In the genomic region with DNA sequence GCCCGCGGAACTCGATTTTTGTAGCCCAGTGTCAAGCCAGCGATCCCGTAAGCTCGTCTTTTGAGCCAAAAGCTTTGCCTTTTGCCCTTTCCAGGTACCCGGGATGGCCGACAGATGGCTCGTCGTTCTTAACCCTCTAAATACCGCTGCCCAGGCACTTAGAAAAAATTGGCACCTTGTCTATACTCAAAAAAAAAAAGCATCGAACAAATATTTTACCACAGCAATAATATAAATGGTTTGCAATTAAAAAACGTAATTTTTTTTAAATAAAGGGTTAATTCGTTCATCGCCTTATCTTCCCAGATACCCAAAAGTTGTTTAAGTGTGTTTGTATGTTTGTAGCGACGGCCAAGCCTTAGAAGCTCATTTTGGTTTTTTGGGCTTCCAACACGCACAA, we compare ENCODE assay signal across 1 fruit fly cellular context.
A peak's percentile ranks its signal among the peaks of the same experiment; 100 is the strongest.
TF ChIP-seq lines count a peak whose summit lies in the region.

No protein-coding gene starts in this region.

TF ChIP-seq in whole organism, embryonic, 481 proteins besides CTCF, POLR2A, EP300 and RAD21 (continued from another document and continues in another):
- TF ChIP-seq dati (GFP tag; IDR thresholded peaks at IDR 0.05; lab: Robert Waterston, UW): no peak
- peak; percentile 1 for TF ChIP-seq kay (GFP tag; optimal IDR thresholded peaks at IDR 0.05; lab: Kevin White, UChicago)
- TF ChIP-seq Adf1 (GFP tag; IDR thresholded peaks at IDR 0.05; lab: Robert Waterston, UW): 0 out of 2 replicates have a peak, but pooled peaks have one; percentile 6
- TF ChIP-seq CG13123 (GFP tag; optimal IDR thresholded peaks at IDR 0.05; lab: Kevin White, UChicago): no peak
- peak; percentile 45 for TF ChIP-seq ind (GFP tag; optimal IDR thresholded peaks at IDR 0.05; lab: Kevin White, UChicago)
- TF ChIP-seq CG2199 (GFP tag; IDR thresholded peaks at IDR 0.05; lab: Robert Waterston, UW): no peak
- TF ChIP-seq Meics (GFP tag; optimal IDR thresholded peaks at IDR 0.05; lab: Kevin White, UChicago): peak; percentile 49
- TF ChIP-seq mam (GFP tag; optimal IDR thresholded peaks at IDR 0.05; lab: Kevin White, UChicago): peak; percentile 50
- TF ChIP-seq CG15269 (tag; optimal IDR thresholded peaks at IDR 0.05; lab: Kevin White, UChicago): peak; percentile 53
- TF ChIP-seq CG14050 (GFP tag; IDR thresholded peaks at IDR 0.05; lab: Robert Waterston, UW): peak; percentile 30; the same call in 1 of the 3 replicates
- TF ChIP-seq CG7928 (GFP tag; optimal IDR thresholded peaks at IDR 0.05; lab: Kevin White, UChicago): no peak
- TF ChIP-seq sim (GFP tag; IDR thresholded peaks at IDR 0.05; lab: Robert Waterston, UW): no peak
- peak; percentile 7 for TF ChIP-seq crc (GFP tag; optimal IDR thresholded peaks at IDR 0.05; lab: Kevin White, UChicago)
- TF ChIP-seq ci (GFP tag; IDR thresholded peaks at IDR 0.05; lab: Robert Waterston, UW): 0 out of 3 replicates have a peak, but pooled peaks have one; percentile 30
- TF ChIP-seq exex (tag; optimal IDR thresholded peaks at IDR 0.05; lab: Kevin White, UChicago): no peak
- TF ChIP-seq CG30403 (GFP tag; optimal IDR thresholded peaks at IDR 0.05; lab: Kevin White, UChicago): peak; percentile 56
- no peak for TF ChIP-seq CG8944 (GFP tag; optimal IDR thresholded peaks at IDR 0.05; lab: Kevin White, UChicago)
- peak in 1 of 2 experiments; percentile 51 for TF ChIP-seq Hr51 (GFP tag; optimal IDR thresholded peaks at IDR 0.05; lab: Kevin White, UChicago)
- TF ChIP-seq fd3F (GFP tag; optimal IDR thresholded peaks at IDR 0.05; lab: Kevin White, UChicago): peak; percentile 28
- peak; percentile 35 for TF ChIP-seq Oli (tag; optimal IDR thresholded peaks at IDR 0.05; lab: Kevin White, UChicago)
- 0 out of 2 replicates have a peak, but pooled peaks have one; percentile 19 for TF ChIP-seq CG1024 (GFP tag; IDR thresholded peaks at IDR 0.05; lab: Robert Waterston, UW)
- no peak for TF ChIP-seq CG14965 (GFP tag; optimal IDR thresholded peaks at IDR 0.05; lab: Kevin White, UChicago; ENCODE audit: borderline replicate concordance)
- peak; percentile 62 for TF ChIP-seq tgo (GFP tag; IDR thresholded peaks at IDR 0.05; lab: Robert Waterston, UW)
- TF ChIP-seq lmd (GFP tag; IDR thresholded peaks at IDR 0.05; lab: Robert Waterston, UW): peak; percentile 59
- no peak for TF ChIP-seq disco-r (GFP tag; optimal IDR thresholded peaks at IDR 0.05; lab: Kevin White, UChicago)
- TF ChIP-seq Kr (GFP tag; optimal IDR thresholded peaks at IDR 0.05; lab: Kevin White, UChicago): no peak
- peak; percentile 33 for TF ChIP-seq phol (tag; optimal IDR thresholded peaks at IDR 0.05; lab: Kevin White, UChicago)
- TF ChIP-seq lilli (GFP tag; optimal IDR thresholded peaks at IDR 0.05; lab: Kevin White, UChicago): peak; percentile 66
- TF ChIP-seq Dip3 (GFP tag; optimal IDR thresholded peaks at IDR 0.05; lab: Kevin White, UChicago): peak; percentile 55
- TF ChIP-seq CG18619 (GFP tag; optimal IDR thresholded peaks at IDR 0.05; lab: Kevin White, UChicago): peak; percentile 18
- peak; percentile 34 for TF ChIP-seq CG13624 (GFP tag; optimal IDR thresholded peaks at IDR 0.05; lab: Kevin White, UChicago)
- TF ChIP-seq CG11504 (tag; optimal IDR thresholded peaks at IDR 0.05; lab: Kevin White, UChicago): peak; percentile 50
- TF ChIP-seq pho (GFP tag; optimal IDR thresholded peaks at IDR 0.05; lab: Kevin White, UChicago): peak; percentile 15
- TF ChIP-seq CG30431 (GFP tag; optimal IDR thresholded peaks at IDR 0.05; lab: Kevin White, UChicago): peak; percentile 4
- no peak for TF ChIP-seq pros (GFP tag; optimal IDR thresholded peaks at IDR 0.05; lab: Kevin White, UChicago)
- TF ChIP-seq CG32772 (GFP tag; IDR thresholded peaks at IDR 0.05; lab: Robert Waterston, UW): no peak
- TF ChIP-seq E2f2 (GFP tag; IDR thresholded peaks at IDR 0.05; lab: Robert Waterston, UW): 0 out of 2 replicates have a peak, but pooled peaks have one; percentile 9
- TF ChIP-seq Dad (GFP tag; optimal IDR thresholded peaks at IDR 0.05; lab: Kevin White, UChicago): peak; percentile 44
- TF ChIP-seq CG32532 (GFP tag; IDR thresholded peaks at IDR 0.05; lab: Robert Waterston, UW): peak; percentile 69
- peak; percentile 34 for TF ChIP-seq CG18262 (tag; optimal IDR thresholded peaks at IDR 0.05; lab: Kevin White, UChicago)
- TF ChIP-seq wdn (GFP tag; IDR thresholded peaks at IDR 0.05; lab: Robert Waterston, UW): no peak
- no peak for TF ChIP-seq fd102C (GFP tag; optimal IDR thresholded peaks at IDR 0.05; lab: Kevin White, UChicago)
- peak; percentile 29 for TF ChIP-seq CG17385 (GFP tag; optimal IDR thresholded peaks at IDR 0.05; lab: Kevin White, UChicago)
- peak; percentile 38 for TF ChIP-seq Hsf (GFP tag; optimal IDR thresholded peaks at IDR 0.05; lab: Kevin White, UChicago)
- peak; percentile 36 for TF ChIP-seq ATbp (GFP tag; optimal IDR thresholded peaks at IDR 0.05; lab: Kevin White, UChicago)
- TF ChIP-seq CG3847 (GFP tag; IDR thresholded peaks at IDR 0.05; lab: Robert Waterston, UW): peak; percentile 35
- peak; percentile 56 for TF ChIP-seq CG2678 (tag; optimal IDR thresholded peaks at IDR 0.05; lab: Kevin White, UChicago)
- no peak for TF ChIP-seq CG8478 (optimal IDR thresholded peaks at IDR 0.05; lab: Kevin White, UChicago)
- no peak for TF ChIP-seq CG31224 (GFP tag; IDR thresholded peaks at IDR 0.05; lab: Robert Waterston, UW)
- TF ChIP-seq CoRest (tag; optimal IDR thresholded peaks at IDR 0.05; lab: Kevin White, UChicago): peak; percentile 45
- peak; percentile 37 for TF ChIP-seq CG13775 (GFP tag; optimal IDR thresholded peaks at IDR 0.05; lab: Kevin White, UChicago)
- TF ChIP-seq CG16815 (GFP tag; optimal IDR thresholded peaks at IDR 0.05; lab: Kevin White, UChicago): peak; percentile 29
- 0 out of 2 replicates have a peak, but pooled peaks have one; percentile 24 for TF ChIP-seq CG14014 (GFP tag; IDR thresholded peaks at IDR 0.05; lab: Robert Waterston, UW)
- no peak for TF ChIP-seq CG13287 (GFP tag; IDR thresholded peaks at IDR 0.05; lab: Robert Waterston, UW; ENCODE audit: partially characterized antibody)
- 0 out of 2 replicates have a peak, but pooled peaks have one; percentile 11 for TF ChIP-seq NFAT (GFP tag; IDR thresholded peaks at IDR 0.05; lab: Robert Waterston, UW)
- peak; percentile 55 for TF ChIP-seq Sox102F (GFP tag; optimal IDR thresholded peaks at IDR 0.05; lab: Kevin White, UChicago)
- no peak for TF ChIP-seq CG8290 (GFP tag; optimal IDR thresholded peaks at IDR 0.05; lab: Kevin White, UChicago)
- no peak for TF ChIP-seq CG8290 (tag; optimal IDR thresholded peaks at IDR 0.05; lab: Kevin White, UChicago)
- TF ChIP-seq CG8359 (GFP tag; optimal IDR thresholded peaks at IDR 0.05; lab: Kevin White, UChicago; ENCODE audit: borderline replicate concordance): no peak
- no peak for TF ChIP-seq ash1 (GFP tag; optimal IDR thresholded peaks at IDR 0.05; lab: Kevin White, UChicago)
- no peak for TF ChIP-seq CG11560 (tag; IDR thresholded peaks at IDR 0.05; lab: Robert Waterston, UW)
- no peak for TF ChIP-seq CrebB (tag; optimal IDR thresholded peaks at IDR 0.05; lab: Kevin White, UChicago)
- TF ChIP-seq tio (GFP tag; optimal IDR thresholded peaks at IDR 0.05; lab: Kevin White, UChicago): peak; percentile 38
- peak; percentile 67 for TF ChIP-seq vvl (GFP tag; IDR thresholded peaks at IDR 0.05; lab: Robert Waterston, UW)
- TF ChIP-seq slou (GFP tag; optimal IDR thresholded peaks at IDR 0.05; lab: Kevin White, UChicago): peak; percentile 29
- no peak for TF ChIP-seq Sry-δ (GFP tag; optimal IDR thresholded peaks at IDR 0.05; lab: Kevin White, UChicago)
- TF ChIP-seq CG2116 (GFP tag; optimal IDR thresholded peaks at IDR 0.05; lab: Kevin White, UChicago): no peak
- TF ChIP-seq CG12659 (GFP tag; optimal IDR thresholded peaks at IDR 0.05; lab: Kevin White, UChicago): peak; percentile 27
- no peak for TF ChIP-seq CG7372 (GFP tag; IDR thresholded peaks at IDR 0.05; lab: Robert Waterston, UW)
- TF ChIP-seq dysf (GFP tag; IDR thresholded peaks at IDR 0.05; lab: Robert Waterston, UW): peak; percentile 68
- TF ChIP-seq dmrt99B (tag; optimal IDR thresholded peaks at IDR 0.05; lab: Kevin White, UChicago): peak; percentile 47
- peak; percentile 57; the same call in 1 of the 2 replicates for TF ChIP-seq sisA (GFP tag; IDR thresholded peaks at IDR 0.05; lab: Robert Waterston, UW)
- peak; percentile 19 for TF ChIP-seq CG4424 (GFP tag; optimal IDR thresholded peaks at IDR 0.05; lab: Kevin White, UChicago)
- no peak for TF ChIP-seq run (tag; optimal IDR thresholded peaks at IDR 0.05; lab: Kevin White, UChicago)
- TF ChIP-seq Usf (GFP tag; optimal IDR thresholded peaks at IDR 0.05; lab: Kevin White, UChicago): no peak
- TF ChIP-seq CG12769 (tag; optimal IDR thresholded peaks at IDR 0.05; lab: Kevin White, UChicago): peak; percentile 14
- TF ChIP-seq Bdp1 (GFP tag; optimal IDR thresholded peaks at IDR 0.05; lab: Kevin White, UChicago): peak; percentile 20
- peak; percentile 13; the same call in 1 of the 3 replicates for TF ChIP-seq C15 (GFP tag; IDR thresholded peaks at IDR 0.05; lab: Robert Waterston, UW)
- TF ChIP-seq psq (GFP tag; optimal IDR thresholded peaks at IDR 0.05; lab: Kevin White, UChicago): no peak
- no peak for TF ChIP-seq CG15011 (GFP tag; optimal IDR thresholded peaks at IDR 0.05; lab: Kevin White, UChicago)
- no peak for TF ChIP-seq CG6654 (GFP tag; optimal IDR thresholded peaks at IDR 0.05; lab: Kevin White, UChicago)
- TF ChIP-seq CG33213 (GFP tag; optimal IDR thresholded peaks at IDR 0.05; lab: Kevin White, UChicago): peak; percentile 36
- peak; percentile 4 for TF ChIP-seq PHDP (tag; optimal IDR thresholded peaks at IDR 0.05; lab: Kevin White, UChicago)
- peak; percentile 30 for TF ChIP-seq Antp (GFP tag; optimal IDR thresholded peaks at IDR 0.05; lab: Kevin White, UChicago)
- TF ChIP-seq CG31441 (GFP tag; IDR thresholded peaks at IDR 0.05; lab: Robert Waterston, UW): peak; percentile 23; the same call in 1 of the 2 replicates
- TF ChIP-seq Ssrp (tag; optimal IDR thresholded peaks at IDR 0.05; lab: Kevin White, UChicago): peak; percentile 4
- no peak for TF ChIP-seq sc (optimal IDR thresholded peaks at IDR 0.05; lab: Kevin White, UChicago)
- TF ChIP-seq sc (GFP tag; optimal IDR thresholded peaks at IDR 0.05; lab: Kevin White, UChicago): no peak
- TF ChIP-seq NC2β (GFP tag; optimal IDR thresholded peaks at IDR 0.05; lab: Kevin White, UChicago): peak; percentile 10
- TF ChIP-seq sens (GFP tag; lab: Kevin White, UChicago): peak; percentile 62
- TF ChIP-seq CG4404 (GFP tag; IDR thresholded peaks at IDR 0.05; lab: Robert Waterston, UW): peak; percentile 42; the same call in 1 of the 2 replicates
- peak; percentile 7 for TF ChIP-seq Six4 (GFP tag; optimal IDR thresholded peaks at IDR 0.05; lab: Kevin White, UChicago)
- peak; percentile 66 for TF ChIP-seq CG18599 (GFP tag; optimal IDR thresholded peaks at IDR 0.05; lab: Kevin White, UChicago)
- TF ChIP-seq Hey (tag; optimal IDR thresholded peaks at IDR 0.05; lab: Kevin White, UChicago): no peak
- peak; percentile 58 for TF ChIP-seq CG14441 (GFP tag; IDR thresholded peaks at IDR 0.05; lab: Robert Waterston, UW)
- TF ChIP-seq Dp (GFP tag; optimal IDR thresholded peaks at IDR 0.05; lab: Kevin White, UChicago): no peak
- no peak for TF ChIP-seq YL-1 (GFP tag; optimal IDR thresholded peaks at IDR 0.05; lab: Kevin White, UChicago)
- no peak for TF ChIP-seq grn (GFP tag; optimal IDR thresholded peaks at IDR 0.05; lab: Kevin White, UChicago)
- TF ChIP-seq bcd (GFP tag; optimal IDR thresholded peaks at IDR 0.05; lab: Kevin White, UChicago): peak; percentile 42
- peak; percentile 63 for TF ChIP-seq CG10366 (GFP tag; IDR thresholded peaks at IDR 0.05; lab: Robert Waterston, UW)
- TF ChIP-seq stc (GFP tag; IDR thresholded peaks at IDR 0.05; lab: Robert Waterston, UW): peak; percentile 40; the same call in 1 of the 2 replicates
- TF ChIP-seq ken (GFP tag; IDR thresholded peaks at IDR 0.05; lab: Robert Waterston, UW): no peak
- no peak for TF ChIP-seq Trl (optimal IDR thresholded peaks at IDR 0.05; lab: Kevin White, UChicago)
- TF ChIP-seq Trl (GFP tag; optimal IDR thresholded peaks at IDR 0.05; lab: Kevin White, UChicago): peak; percentile 24
- TF ChIP-seq Atf6 (GFP tag; IDR thresholded peaks at IDR 0.05; lab: Robert Waterston, UW): peak; percentile 66
- TF ChIP-seq danr (GFP tag; IDR thresholded peaks at IDR 0.05; lab: Robert Waterston, UW): 0 out of 2 replicates have a peak, but pooled peaks have one; percentile 12
- TF ChIP-seq CG18764 (GFP tag; optimal IDR thresholded peaks at IDR 0.05; lab: Kevin White, UChicago): no peak
- TF ChIP-seq ewg (GFP tag; optimal IDR thresholded peaks at IDR 0.05; lab: Kevin White, UChicago): peak; percentile 20
- TF ChIP-seq Hr3 (GFP tag; optimal IDR thresholded peaks at IDR 0.05; lab: Kevin White, UChicago): peak; percentile 29
- TF ChIP-seq bsh (GFP tag; optimal IDR thresholded peaks at IDR 0.05; lab: Kevin White, UChicago): peak in 1 of 2 experiments; percentile 61
- peak; percentile 53; the same call in 2 of the 4 replicates for TF ChIP-seq Gug (GFP tag; IDR thresholded peaks at IDR 0.05; lab: Robert Waterston, UW)
- TF ChIP-seq CG10565 (GFP tag; optimal IDR thresholded peaks at IDR 0.05; lab: Kevin White, UChicago): no peak
- TF ChIP-seq Dref (GFP tag; IDR thresholded peaks at IDR 0.05; lab: Robert Waterston, UW): no peak
- TF ChIP-seq Poxn (GFP tag; IDR thresholded peaks at IDR 0.05; lab: Robert Waterston, UW): no peak
- TF ChIP-seq D (optimal IDR thresholded peaks at IDR 0.05; lab: Kevin White, UChicago): no peak
- no peak for TF ChIP-seq D (GFP tag; optimal IDR thresholded peaks at IDR 0.05; lab: Kevin White, UChicago)
- TF ChIP-seq CG34422 (GFP tag; IDR thresholded peaks at IDR 0.05; lab: Robert Waterston, UW): 0 out of 3 replicates have a peak, but pooled peaks have one; percentile 35
- TF ChIP-seq ranshi (GFP tag; IDR thresholded peaks at IDR 0.05; lab: Robert Waterston, UW): 0 out of 2 replicates have a peak, but pooled peaks have one; percentile 49
- peak; percentile 24; the same call in 1 of the 3 replicates for TF ChIP-seq CG17361 (GFP tag; IDR thresholded peaks at IDR 0.05; lab: Robert Waterston, UW)
- TF ChIP-seq CG17359 (tag; optimal IDR thresholded peaks at IDR 0.05; lab: Kevin White, UChicago): peak; percentile 30
- peak; percentile 50; the same call in 1 of the 3 replicates for TF ChIP-seq Mrtf (GFP tag; IDR thresholded peaks at IDR 0.05; lab: Robert Waterston, UW)
- no peak for TF ChIP-seq HmgD (GFP tag; optimal IDR thresholded peaks at IDR 0.05; lab: Kevin White, UChicago)
- peak; percentile 24 for TF ChIP-seq CG9437 (GFP tag; optimal IDR thresholded peaks at IDR 0.05; lab: Kevin White, UChicago)
- peak; percentile 43 for TF ChIP-seq CG12391 (tag; optimal IDR thresholded peaks at IDR 0.05; lab: Kevin White, UChicago)
- TF ChIP-seq CG6813 (GFP tag; optimal IDR thresholded peaks at IDR 0.05; lab: Kevin White, UChicago): peak; percentile 21
